Worm (Caenorhabditis elegans) whole organism, midembryonic: Measurements from ENCODE around the gene cat-1.

Experiments
- T22C8.4 ChIP-seq: fragments of 200-800 bp; sonication (Bioruptor generic); IDR thresholded peaks from 2 replicates; pipeline ENCODE4 v1.3.6; 2022; ENCODE audit warnings: missing genetic modification characterization, missing compliant biosample characterization
- cog-1 ChIP-seq: sonication (generic microtip); optimal IDR thresholded peaks from 2 replicates; lab custom pipeline; 2016; ENCODE audit warnings: missing genetic modification characterization, missing compliant biosample characterization
- flt-1 ChIP-seq: fragments of 200-800 bp; sonication (Bioruptor generic); IDR thresholded peaks from 2 replicates; pipeline ENCODE4 v1.3.6; 2022; ENCODE audit warnings: missing genetic modification characterization, missing compliant biosample characterization
- klf-2 ChIP-seq: fragments of 200-800 bp; sonication (Bioruptor generic); conservative IDR thresholded peaks from 2 replicates; pipeline ENCODE4 v1.3.6; 2022; ENCODE audit warnings: missing genetic modification reagents, missing genetic modification characterization, missing compliant biosample characterization
- med-1 ChIP-seq: sonication (generic microtip); optimal IDR thresholded peaks from 2 replicates; lab custom pipeline; 2017; ENCODE audit warnings: missing genetic modification characterization, mild to moderate bottlenecking, missing compliant biosample characterization, antibody characterized with exemption, missing genetic modification reagents; ENCODE audit not compliant: insufficient read depth
- ref-1 ChIP-seq: fragments of 200-800 bp; sonication (Bioruptor generic); conservative IDR thresholded peaks from 2 replicates; pipeline ENCODE4 v1.3.6; 2022; ENCODE audit warnings: missing genetic modification reagents, missing genetic modification characterization, missing compliant biosample characterization
- tab-1 ChIP-seq: fragments of 200-800 bp; sonication (Bioruptor generic); IDR thresholded peaks from 2 replicates; pipeline ENCODE4 v1.3.6; 2022; ENCODE audit warnings: missing genetic modification characterization, missing compliant biosample characterization
- ztf-23 ChIP-seq: fragments of 200-800 bp; sonication (Bioruptor generic); IDR thresholded peaks from 2 replicates; pipeline ENCODE4 v1.3.6; 2022; ENCODE audit warnings: missing genetic modification reagents, missing genetic modification characterization, missing compliant biosample characterization
- ztf-29 ChIP-seq: fragments of 200-800 bp; sonication (Bioruptor generic); IDR thresholded peaks from 2 replicates; pipeline ENCODE4 v1.3.6; 2022; ENCODE audit warnings: missing genetic modification reagents, missing genetic modification characterization, missing compliant biosample characterization

Gene cat-1

ce11 chrX:5710637-5711036 is at the start of gene cat-1:
TSS of gene cat-1 (minus strand) at chrX:5710737.
- TF ChIP-seq ztf-23 (no peak), T22C8.4 (no peak), cog-1 (tag; lab: Kevin White, UChicago) (no peak), flt-1 (no peak), ref-1 (GFP tag; lab: Robert Waterston, UW) (no peak), tab-1 (no peak), klf-2 (GFP tag; lab: Robert Waterston, UW) (no peak), med-1 (GFP tag; lab: Kevin White, UChicago) (no peak), ztf-29 (GFP tag; lab: Robert Waterston, UW) (no peak)

ce11 chrX:5753141-5753540 is 42.6 kb upstream of the cat-1 start:
- no peak for TF ChIP-seq flt-1
- TF ChIP-seq ztf-29 (GFP tag; lab: Robert Waterston, UW): no peak
- no peak for TF ChIP-seq klf-2 (GFP tag; lab: Robert Waterston, UW)
- TF ChIP-seq T22C8.4: no peak
- no peak for TF ChIP-seq ztf-23
- TF ChIP-seq tab-1: no peak
- TF ChIP-seq cog-1 (tag; lab: Kevin White, UChicago): no peak
- TF ChIP-seq med-1 (GFP tag; lab: Kevin White, UChicago): no peak
- no peak for TF ChIP-seq ref-1 (GFP tag; lab: Robert Waterston, UW)

ce11 chrX:5746665-5747064 is 36.1 kb upstream of the cat-1 start:
- TF ChIP-seq flt-1: no peak
- no peak for TF ChIP-seq tab-1
- no peak for TF ChIP-seq T22C8.4
- no peak for TF ChIP-seq med-1 (GFP tag; lab: Kevin White, UChicago)
- TF ChIP-seq ztf-23: no peak
- TF ChIP-seq cog-1 (tag; lab: Kevin White, UChicago): no peak
- no peak for TF ChIP-seq ref-1 (GFP tag; lab: Robert Waterston, UW)

ce11 chrX:5743209-5743608 is 32.7 kb upstream of the cat-1 start, which contains the start of gene gnrr-4:
TSS of gene gnrr-4 (minus strand) at chrX:5743309.
- TF ChIP-seq tab-1: no peak
- no peak for TF ChIP-seq ztf-29 (GFP tag; lab: Robert Waterston, UW)
- no peak for TF ChIP-seq cog-1 (tag; lab: Kevin White, UChicago)
- TF ChIP-seq T22C8.4: no peak
- no peak for TF ChIP-seq med-1 (GFP tag; lab: Kevin White, UChicago)
- no peak for TF ChIP-seq ztf-23
- no peak for TF ChIP-seq klf-2 (GFP tag; lab: Robert Waterston, UW)
- no peak for TF ChIP-seq flt-1
- no peak for TF ChIP-seq ref-1 (GFP tag; lab: Robert Waterston, UW)

ce11 chrX:5733728-5734252 is 23.3 kb upstream of the cat-1 start, which contains the start of gene rgs-6:
TSS of gene rgs-6 (minus strand) at chrX:5733778.
- TF ChIP-seq ztf-29 (GFP tag; lab: Robert Waterston, UW) (no peak), ref-1 (GFP tag; lab: Robert Waterston, UW) (no peak), cog-1 (tag; lab: Kevin White, UChicago) (no peak), ztf-23 (no peak)

ce11 chrX:5728956-5729467 is 18.5 kb upstream of the cat-1 start:
- TF ChIP-seq T22C8.4 (no peak), ztf-23 (0 out of 2 replicates have a peak, but pooled peaks have one; percentile 54)

- TF ChIP-seq cog-1 (tag; lab: Kevin White, UChicago): no peak
- TF ChIP-seq ztf-29 (GFP tag; lab: Robert Waterston, UW): no peak
- no peak for TF ChIP-seq tab-1
- no peak for TF ChIP-seq T22C8.4
- no peak for TF ChIP-seq ztf-23
Measured at ce11 chrX:5726160-5726559, 15.6 kb upstream of the cat-1 start.

- TF ChIP-seq cog-1 (tag; lab: Kevin White, UChicago): no peak
- TF ChIP-seq ref-1 (GFP tag; lab: Robert Waterston, UW): no peak
- no peak for TF ChIP-seq flt-1
- no peak for TF ChIP-seq klf-2 (GFP tag; lab: Robert Waterston, UW)
- no peak for TF ChIP-seq tab-1
- TF ChIP-seq ztf-23: no peak
- TF ChIP-seq T22C8.4: no peak
- TF ChIP-seq ztf-29 (GFP tag; lab: Robert Waterston, UW): no peak
- no peak for TF ChIP-seq med-1 (GFP tag; lab: Kevin White, UChicago)
Measured at ce11 chrX:5724544-5724943, 14.0 kb upstream of the cat-1 start.

ce11 chrX:5723758-5724157 is 13.2 kb upstream of the cat-1 start:
- TF ChIP-seq med-1 (GFP tag; lab: Kevin White, UChicago) (no peak), flt-1 (no peak), ref-1 (GFP tag; lab: Robert Waterston, UW) (no peak), tab-1 (no peak), ztf-23 (no peak), T22C8.4 (no peak), ztf-29 (GFP tag; lab: Robert Waterston, UW) (no peak), klf-2 (GFP tag; lab: Robert Waterston, UW) (no peak), cog-1 (tag; lab: Kevin White, UChicago) (no peak)

ce11 chrX:5720929-5721328 is 10.4 kb upstream of the cat-1 start:
- no peak for TF ChIP-seq klf-2 (GFP tag; lab: Robert Waterston, UW)
- TF ChIP-seq med-1 (GFP tag; lab: Kevin White, UChicago): no peak
- no peak for TF ChIP-seq ref-1 (GFP tag; lab: Robert Waterston, UW)
- TF ChIP-seq T22C8.4: no peak
- TF ChIP-seq cog-1 (tag; lab: Kevin White, UChicago): no peak
- TF ChIP-seq tab-1: no peak
- no peak for TF ChIP-seq ztf-23
- TF ChIP-seq ztf-29 (GFP tag; lab: Robert Waterston, UW): no peak
- TF ChIP-seq flt-1: no peak
